Fruit fly (Drosophila melanogaster) whole organism, embryonic: ENCODE measurements around the gene fwe.

Experiments
- Ada2b ChIP-seq: fragments of 200-800 bp; sonication (Bioruptor generic); IDR thresholded peaks from 2 replicates; pipeline ENCODE4 v1.3.6; 2022; ENCODE audit warnings: missing biosample characterization, missing genetic modification characterization
- BEAF-32 ChIP-seq: fragments of 200-800 bp; sonication (Bioruptor generic); optimal IDR thresholded peaks from 3 replicates; lab custom pipeline; 2017; ENCODE audit warnings: missing biosample characterization, missing genetic modification characterization, mild to moderate bottlenecking, moderate library complexity, missing genetic modification reagents
- CG1024 ChIP-seq: fragments of 200-800 bp; sonication (Bioruptor generic); IDR thresholded peaks from 2 replicates; pipeline ENCODE4 v1.3.6; 2022; ENCODE audit warnings: missing biosample characterization, missing genetic modification characterization
- CG10274 ChIP-seq: fragments of 200-800 bp; sonication (Bioruptor generic); optimal IDR thresholded peaks from 3 replicates; lab custom pipeline; 2017; ENCODE audit warnings: missing biosample characterization, mild to moderate bottlenecking, missing genetic modification characterization
- CG15479 ChIP-seq: fragments of 200-800 bp; sonication (Bioruptor generic); optimal IDR thresholded peaks from 3 replicates; lab custom pipeline; 2019; ENCODE audit warnings: missing biosample characterization, mild to moderate bottlenecking, missing genetic modification characterization, moderate library complexity
- CG16815 ChIP-seq: fragments of 200-800 bp; sonication (Bioruptor generic); optimal IDR thresholded peaks from 3 replicates; lab custom pipeline; 2017; ENCODE audit warnings: missing biosample characterization, mild to moderate bottlenecking, missing genetic modification characterization
- CG17328 ChIP-seq: fragments of 200-800 bp; sonication (Bioruptor generic); IDR thresholded peaks from 2 replicates; pipeline ENCODE4 v1.3.6; 2022; ENCODE audit warnings: missing biosample characterization, missing genetic modification characterization
- CG18764 ChIP-seq: fragments of 200-800 bp; sonication (Bioruptor generic); optimal IDR thresholded peaks from 3 replicates; lab custom pipeline; 2016; ENCODE audit warnings: missing biosample characterization, missing genetic modification characterization
- CG2129 ChIP-seq: fragments of 200-800 bp; sonication (Bioruptor generic); IDR thresholded peaks from 2 replicates; pipeline ENCODE4 v1.3.6; 2022; ENCODE audit warnings: missing biosample characterization, missing genetic modification characterization; ENCODE audit not compliant: partially characterized antibody
- CG31365 ChIP-seq: fragments of 200-800 bp; sonication (Bioruptor generic); optimal IDR thresholded peaks from 2 replicates; lab custom pipeline; 2018; ENCODE audit warnings: missing biosample characterization, mild to moderate bottlenecking, missing genetic modification characterization
- CG3847 ChIP-seq: fragments of 200-800 bp; sonication (Bioruptor generic); IDR thresholded peaks from 2 replicates; pipeline ENCODE4 v1.3.6; 2022; ENCODE audit warnings: missing biosample characterization, missing genetic modification characterization
- CG4282 ChIP-seq: fragments of 200-800 bp; sonication (Bioruptor generic); optimal IDR thresholded peaks from 2 replicates; lab custom pipeline; 2016; ENCODE audit warnings: missing biosample characterization, missing genetic modification characterization
- CG6272 ChIP-seq: fragments of 200-800 bp; sonication (Bioruptor generic); IDR thresholded peaks from 2 replicates; pipeline ENCODE4 v1.3.6; 2022; ENCODE audit warnings: missing biosample characterization, missing genetic modification characterization
- CG8359 ChIP-seq: fragments of 200-800 bp; sonication (Bioruptor generic); optimal IDR thresholded peaks from 2 replicates; lab custom pipeline; 2017; ENCODE audit warnings: missing biosample characterization, mild to moderate bottlenecking, missing genetic modification characterization, borderline replicate concordance
- CG9215 ChIP-seq: fragments of 200-800 bp; sonication (Bioruptor generic); IDR thresholded peaks from 2 replicates; pipeline ENCODE4 v1.3.6; 2022; ENCODE audit warnings: missing biosample characterization, missing genetic modification characterization
- CG9437 ChIP-seq: fragments of 200-800 bp; sonication (Bioruptor generic); optimal IDR thresholded peaks from 2 replicates; lab custom pipeline; 2018; ENCODE audit warnings: missing biosample characterization, mild to moderate bottlenecking, missing genetic modification characterization
- CkIIα-i1 ChIP-seq: fragments of 200-800 bp; sonication (Bioruptor generic); IDR thresholded peaks from 2 replicates; pipeline ENCODE4 v1.3.6; 2022; ENCODE audit warnings: missing biosample characterization, missing genetic modification characterization
- H2.0 ChIP-seq: fragments of 200-800 bp; sonication (Bioruptor generic); IDR thresholded peaks from 2 replicates; pipeline ENCODE4 v1.3.6; 2022; ENCODE audit warnings: missing biosample characterization, missing genetic modification characterization
- Hr3 ChIP-seq: fragments of 200-800 bp; sonication (Bioruptor generic); optimal IDR thresholded peaks from 3 replicates; lab custom pipeline; 2016; ENCODE audit warnings: missing biosample characterization, missing genetic modification characterization
- MBD-R2 ChIP-seq: fragments of 200-800 bp; sonication (Bioruptor generic); IDR thresholded peaks from 2 replicates; pipeline ENCODE4 v1.3.6; 2022; ENCODE audit warnings: missing biosample characterization, missing genetic modification characterization
- MTF-1 ChIP-seq: fragments of 200-800 bp; sonication (Bioruptor generic); optimal IDR thresholded peaks from 2 replicates; lab custom pipeline; 2018; ENCODE audit warnings: missing biosample characterization, mild to moderate bottlenecking, missing genetic modification characterization, borderline replicate concordance
- Max ChIP-seq: fragments of 200-800 bp; sonication (Bioruptor generic); optimal IDR thresholded peaks from 2 replicates; lab custom pipeline; 2016; ENCODE audit warnings: missing biosample characterization, mild to moderate bottlenecking, missing genetic modification characterization
- Opbp ChIP-seq: fragments of 200-800 bp; sonication (Bioruptor generic); IDR thresholded peaks from 3 replicates; pipeline ENCODE4 v1.3.6; 2022; ENCODE audit warnings: missing biosample characterization, missing genetic modification characterization; ENCODE audit not compliant: partially characterized antibody
- Ptx1 ChIP-seq: fragments of 200-800 bp; sonication (Bioruptor generic); IDR thresholded peaks from 2 replicates; pipeline ENCODE4 v1.3.6; 2022; ENCODE audit warnings: missing biosample characterization, missing genetic modification characterization
- Spps ChIP-seq: fragments of 200-800 bp; sonication (Bioruptor generic); optimal IDR thresholded peaks from 2 replicates; lab custom pipeline; 2018; ENCODE audit warnings: missing biosample characterization, mild to moderate bottlenecking, missing genetic modification characterization
- Sry-β ChIP-seq: fragments of 200-800 bp; sonication (Bioruptor generic); optimal IDR thresholded peaks from 2 replicates; lab custom pipeline; 2018; ENCODE audit warnings: missing biosample characterization, mild to moderate bottlenecking, missing genetic modification characterization, moderate library complexity
- Sry-δ ChIP-seq: fragments of 200-800 bp; sonication (Bioruptor generic); optimal IDR thresholded peaks from 2 replicates; lab custom pipeline; 2016; ENCODE audit warnings: missing biosample characterization, missing genetic modification characterization
- amos ChIP-seq: fragments of 200-800 bp; sonication (Bioruptor generic); IDR thresholded peaks from 2 replicates; pipeline ENCODE4 v1.3.6; 2022; ENCODE audit warnings: missing biosample characterization, missing genetic modification characterization; ENCODE audit not compliant: partially characterized antibody
- az2 ChIP-seq: fragments of 200-800 bp; sonication (Bioruptor generic); optimal IDR thresholded peaks from 3 replicates; lab custom pipeline; 2016; ENCODE audit warnings: missing biosample characterization, missing genetic modification characterization
- chm ChIP-seq: fragments of 200-800 bp; sonication (Bioruptor generic); IDR thresholded peaks from 2 replicates; pipeline ENCODE4 v1.3.6; 2022; ENCODE audit warnings: missing biosample characterization, missing genetic modification characterization
- ftz-f1 ChIP-seq: fragments of 200-800 bp; sonication (Bioruptor generic); optimal IDR thresholded peaks from 2 replicates; lab custom pipeline; 2016; ENCODE audit warnings: missing biosample characterization, missing genetic modification characterization
- gcm ChIP-seq: fragments of 200-800 bp; sonication (Bioruptor generic); optimal IDR thresholded peaks from 2 replicates; lab custom pipeline; 2019; ENCODE audit warnings: missing biosample characterization, mild to moderate bottlenecking, missing genetic modification characterization, moderate library complexity
- hbn ChIP-seq: fragments of 200-800 bp; sonication (Bioruptor generic); IDR thresholded peaks from 2 replicates; pipeline ENCODE4 v1.3.6; 2022; ENCODE audit warnings: missing biosample characterization, missing genetic modification characterization; ENCODE audit not compliant: partially characterized antibody
- kay ChIP-seq: fragments of 200-800 bp; sonication (Bioruptor generic); optimal IDR thresholded peaks from 2 replicates; lab custom pipeline; 2016; ENCODE audit warnings: missing biosample characterization, missing genetic modification characterization
- ken ChIP-seq: fragments of 200-800 bp; sonication (Bioruptor generic); IDR thresholded peaks from 3 replicates; pipeline ENCODE4 v1.3.6; 2022; ENCODE audit warnings: missing biosample characterization, missing genetic modification characterization
- lbe ChIP-seq: fragments of 200-800 bp; sonication (Bioruptor generic); optimal IDR thresholded peaks from 2 replicates; lab custom pipeline; 2016; ENCODE audit warnings: missing biosample characterization, mild to moderate bottlenecking, missing genetic modification characterization
- lov ChIP-seq, 2 experiments: fragments of 200-800 bp in 1 of 2; fragments of >200 bp in 1 of 2; sonication (Bioruptor generic) in 1 of 2; IDR thresholded peaks in 1 of 2; optimal IDR thresholded peaks in 1 of 2; 2 replicates in 1 of 2; 3 replicates in 1 of 2; pipeline versions ENCODE4 v1.3.6 to Lab custom; 2017 to 2022; ENCODE audit warnings: missing biosample characterization in 1 of 2, missing genetic modification characterization in 1 of 2
- nerfin-2 ChIP-seq: fragments of 200-800 bp; sonication (Bioruptor generic); IDR thresholded peaks from 2 replicates; pipeline ENCODE4 v1.3.6; 2022; ENCODE audit warnings: missing biosample characterization, missing genetic modification characterization; ENCODE audit not compliant: partially characterized antibody
- nom ChIP-seq: fragments of 200-800 bp; sonication (Bioruptor generic); optimal IDR thresholded peaks from 2 replicates; lab custom pipeline; 2017; ENCODE audit warnings: missing biosample characterization, missing genetic modification characterization, mild to moderate bottlenecking, moderate library complexity, missing genetic modification reagents
- otp ChIP-seq: fragments of 200-800 bp; sonication (Bioruptor generic); IDR thresholded peaks from 3 replicates; pipeline ENCODE4, ENCODE4 v1.3.6; 2022; ENCODE audit warnings: missing biosample characterization, missing genetic modification characterization
- pan ChIP-seq, 4 experiments: fragments of >200 bp in 3 of 4; fragments of 200-800 bp in 1 of 4; sonication (Bioruptor generic) in 1 of 4; optimal IDR thresholded peaks in 3 of 4; IDR thresholded peaks in 1 of 4; 2 replicates each; pipeline versions ENCODE4 v1.3.6 to Lab custom; 2017 to 2022; ENCODE audit warnings: missing biosample characterization in 2 of 4, missing genetic modification characterization in 2 of 4, mixed read lengths in 1 of 4
- pita ChIP-seq: fragments of 200-800 bp; sonication (Bioruptor generic); optimal IDR thresholded peaks from 2 replicates; lab custom pipeline; 2017; ENCODE audit warnings: missing biosample characterization, mild to moderate bottlenecking, missing genetic modification characterization
- row ChIP-seq: fragments of 200-800 bp; sonication (Bioruptor generic); IDR thresholded peaks from 3 replicates; pipeline ENCODE4 v1.3.6; 2022; ENCODE audit warnings: missing biosample characterization, missing genetic modification characterization
- sens ChIP-seq: fragments of 200-800 bp; sonication (Bioruptor generic); peaks from one replicate; lab custom pipeline; 2016; ENCODE audit warnings: missing biosample characterization, missing genetic modification characterization
- sens-2 ChIP-seq: fragments of 200-800 bp; sonication (Bioruptor generic); IDR thresholded peaks from 2 replicates; pipeline ENCODE4 v1.3.6; 2022; ENCODE audit warnings: missing biosample characterization, missing genetic modification characterization
- slbo ChIP-seq: fragments of 200-800 bp; sonication (Bioruptor generic); IDR thresholded peaks from 2 replicates; pipeline ENCODE4 v1.3.6; 2022; ENCODE audit warnings: missing biosample characterization, missing genetic modification characterization
- zfh1 ChIP-seq: fragments of 200-800 bp; sonication (Bioruptor generic); IDR thresholded peaks from 3 replicates; pipeline ENCODE4 v1.3.6; 2022; ENCODE audit warnings: missing biosample characterization, missing genetic modification characterization

The fwe gene

DNA sequence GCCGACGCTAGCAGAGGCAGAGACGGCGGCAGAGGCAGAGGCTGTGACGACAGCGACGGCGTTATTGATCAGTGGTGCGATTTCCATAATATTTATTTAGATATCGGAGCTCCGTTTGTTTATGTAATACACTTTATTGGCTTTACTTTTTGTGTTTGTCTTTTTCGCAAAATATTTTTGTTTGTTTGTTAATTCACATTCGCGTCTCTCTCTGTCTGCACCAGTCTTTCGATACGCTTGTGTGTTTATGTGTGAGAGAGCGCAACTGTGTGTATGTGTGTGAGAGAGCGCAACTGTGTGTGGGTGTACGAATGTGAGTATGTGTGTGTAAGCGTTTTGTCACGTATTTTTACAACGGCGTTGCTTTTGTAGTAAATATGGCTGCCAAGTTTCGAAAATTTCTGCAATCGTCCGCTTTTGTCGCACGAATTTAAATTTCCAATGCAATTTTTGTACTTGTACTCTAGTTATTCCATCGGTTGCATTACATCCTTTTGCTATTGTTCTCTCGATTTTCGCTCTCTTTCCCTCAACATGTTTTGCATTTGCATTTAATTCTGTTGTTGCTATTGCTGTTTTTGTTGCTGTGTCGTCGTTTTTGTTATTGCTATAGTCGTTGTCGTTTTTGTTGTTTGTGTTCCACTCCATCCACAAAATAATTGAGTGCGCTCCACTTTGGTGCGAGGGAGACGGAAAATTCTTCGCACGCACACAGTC lies 9.4 kb upstream of the fwe start (continued):
- TF ChIP-seq MBD-R2 (GFP tag; lab: Robert Waterston, UW) (no peak), CG10274 (GFP tag; lab: Kevin White, UChicago) (no peak), CG2129 (GFP tag; lab: Robert Waterston, UW) (no peak), Ada2b (GFP tag; lab: Robert Waterston, UW) (no peak), CG8359 (GFP tag; lab: Kevin White, UChicago) (no peak)

DNA sequence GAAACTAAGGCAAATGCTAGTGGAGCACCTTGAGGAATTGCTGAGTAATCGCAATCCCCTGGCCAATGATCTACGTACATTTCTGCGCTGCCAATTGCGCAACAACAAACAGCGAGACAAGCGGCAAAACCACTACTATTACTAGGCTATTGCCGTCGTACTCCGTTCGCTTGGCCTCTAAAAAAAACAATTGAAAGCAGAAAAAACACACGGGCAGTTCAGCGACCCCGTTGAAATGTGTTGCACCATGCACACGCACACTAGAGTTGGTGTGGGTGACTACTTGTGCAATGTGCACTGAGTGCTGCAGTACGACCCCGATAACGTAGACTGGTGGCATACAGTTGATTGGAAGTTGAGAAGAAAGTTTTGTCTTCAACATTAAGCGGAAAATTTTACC lies 8.3 kb upstream of the fwe start:
- TF ChIP-seq CG6272 (no peak), gcm (GFP tag; lab: Kevin White, UChicago) (no peak), H2.0 (GFP tag; lab: Robert Waterston, UW) (no peak), amos (GFP tag; lab: Robert Waterston, UW) (no peak), lov (optimal IDR thresholded peaks at IDR 0.05; lab: Kevin White, UChicago) (no peak), lov (GFP tag; IDR thresholded peaks at IDR 0.05; lab: Robert Waterston, UW) (no peak), az2 (no peak), pita (no peak), CG17328 (GFP tag; lab: Robert Waterston, UW) (0 out of 2 replicates have a peak, but pooled peaks have one; percentile 4), otp (GFP tag; lab: Robert Waterston, UW) (no peak), BEAF-32 (GFP tag; lab: Kevin White, UChicago) (no peak), CkIIα-i1 (peak; percentile 12; the same call in 1 of the 2 replicates), Opbp (GFP tag; lab: Robert Waterston, UW) (no peak), CG9437 (no peak), CG4282 (GFP tag; lab: Kevin White, UChicago) (no peak), lbe (GFP tag; lab: Kevin White, UChicago) (no peak), CG16815 (GFP tag; lab: Kevin White, UChicago) (no peak), kay (GFP tag; lab: Kevin White, UChicago) (no peak), ftz-f1 (GFP tag; lab: Kevin White, UChicago) (peak; percentile 39), nom (GFP tag; lab: Kevin White, UChicago) (no peak), hbn (GFP tag; lab: Robert Waterston, UW) (no peak), chm (no peak), pan (optimal IDR thresholded peaks at IDR 0.05; lab: Kevin White, UChicago) (no peak), pan (GFP tag; optimal IDR thresholded peaks at IDR 0.05 in 1 of 2, IDR thresholded peaks at IDR 0.05 in 1 of 2) (no peak), MTF-1 (GFP tag; lab: Kevin White, UChicago) (peak; percentile 61), Hr3 (GFP tag; lab: Kevin White, UChicago) (no peak), Sry-δ (GFP tag; lab: Kevin White, UChicago) (no peak), nerfin-2 (GFP tag; lab: Robert Waterston, UW) (no peak), CG31365 (no peak), CG3847 (GFP tag; lab: Robert Waterston, UW) (no peak), Sry-β (GFP tag; lab: Kevin White, UChicago) (no peak), sens (peak; percentile 24), CG15479 (GFP tag; lab: Kevin White, UChicago) (peak; percentile 68), CG18764 (no peak), zfh1 (GFP tag; lab: Robert Waterston, UW) (no peak), row (GFP tag; lab: Robert Waterston, UW) (peak; percentile 22; the same call in 1 of the 3 replicates), Max (GFP tag; lab: Kevin White, UChicago) (no peak), Ptx1 (GFP tag; lab: Robert Waterston, UW) (no peak), CG9215 (no peak), slbo (GFP tag; lab: Robert Waterston, UW) (peak; percentile 25; the same call in 1 of the 2 replicates), CG1024 (0 out of 2 replicates have a peak, but pooled peaks have one; percentile 36), sens-2 (GFP tag; lab: Robert Waterston, UW) (no peak), ken (GFP tag; lab: Robert Waterston, UW) (0 out of 3 replicates have a peak, but pooled peaks have one; percentile 25), Spps (tag; lab: Kevin White, UChicago) (no peak)
